Fruit fly (Drosophila melanogaster) whole organism, embryonic: ENCODE measurements around the gene CG15034.

Source experiments
- Aef1 ChIP-seq: fragments of 200-800 bp; sonication (Bioruptor generic); IDR thresholded peaks from 3 replicates; pipeline ENCODE4 v1.3.6; 2022; ENCODE audit warnings: missing biosample characterization, missing genetic modification characterization
- Antp ChIP-seq: fragments of 200-800 bp; sonication (Bioruptor generic); optimal IDR thresholded peaks from 3 replicates; lab custom pipeline; 2016; ENCODE audit warnings: missing biosample characterization, missing genetic modification characterization
- BEAF-32 ChIP-seq: fragments of 200-800 bp; sonication (Bioruptor generic); optimal IDR thresholded peaks from 3 replicates; lab custom pipeline; 2017; ENCODE audit warnings: missing biosample characterization, missing genetic modification characterization, mild to moderate bottlenecking, moderate library complexity, missing genetic modification reagents
- CG1024 ChIP-seq: fragments of 200-800 bp; sonication (Bioruptor generic); IDR thresholded peaks from 2 replicates; pipeline ENCODE4 v1.3.6; 2022; ENCODE audit warnings: missing biosample characterization, missing genetic modification characterization
- CG11696 ChIP-seq: fragments of 200-800 bp; sonication (Bioruptor generic); IDR thresholded peaks from 2 replicates; pipeline ENCODE4 v1.3.6; 2022; ENCODE audit warnings: missing biosample characterization, missing genetic modification characterization
- CG12155 ChIP-seq: fragments of 200-800 bp; sonication (Bioruptor generic); optimal IDR thresholded peaks from 3 replicates; lab custom pipeline; 2016; ENCODE audit warnings: missing biosample characterization, missing genetic modification characterization
- CG12219 ChIP-seq: fragments of 200-800 bp; sonication (Bioruptor generic); optimal IDR thresholded peaks from 3 replicates; lab custom pipeline; 2018; ENCODE audit warnings: missing biosample characterization, mild to moderate bottlenecking, missing genetic modification characterization
- CG12942 ChIP-seq: fragments of 200-800 bp; sonication (Bioruptor generic); optimal IDR thresholded peaks from 3 replicates; lab custom pipeline; 2016; ENCODE audit warnings: missing biosample characterization, missing genetic modification characterization
- CG13123 ChIP-seq: fragments of 200-800 bp; sonication (Bioruptor generic); optimal IDR thresholded peaks from 2 replicates; lab custom pipeline; 2016; ENCODE audit warnings: missing biosample characterization, missing genetic modification characterization
- CG14050 ChIP-seq: fragments of 200-800 bp; sonication (Bioruptor generic); IDR thresholded peaks from 3 replicates; pipeline ENCODE4 v1.3.6; 2022; ENCODE audit warnings: missing biosample characterization, missing genetic modification characterization
- CG15696 ChIP-seq: fragments of 200-800 bp; sonication (Bioruptor generic); optimal IDR thresholded peaks from 2 replicates; lab custom pipeline; 2019; ENCODE audit warnings: missing biosample characterization, mild to moderate bottlenecking, missing genetic modification characterization, moderate library complexity
- CG1602 ChIP-seq: fragments of 200-800 bp; sonication (Bioruptor generic); optimal IDR thresholded peaks from 3 replicates; lab custom pipeline; 2016; ENCODE audit warnings: missing biosample characterization, missing genetic modification characterization
- CG16813 ChIP-seq: fragments of 200-800 bp; sonication (Bioruptor generic); IDR thresholded peaks from 3 replicates; pipeline ENCODE4 v1.3.6; 2022; ENCODE audit warnings: missing biosample characterization, missing genetic modification characterization; ENCODE audit not compliant: partially characterized antibody
- CG17186 ChIP-seq: fragments of 200-800 bp; sonication (Bioruptor generic); optimal IDR thresholded peaks from 3 replicates; lab custom pipeline; 2017; ENCODE audit warnings: missing biosample characterization, missing genetic modification reagents, missing genetic modification characterization
- CG17802 ChIP-seq: fragments of 200-800 bp; sonication (Bioruptor generic); optimal IDR thresholded peaks from 2 replicates; lab custom pipeline; 2018; ENCODE audit warnings: missing biosample characterization, mild to moderate bottlenecking, missing genetic modification characterization, moderate library complexity
- CG2120 ChIP-seq: fragments of 200-800 bp; sonication (Bioruptor generic); optimal IDR thresholded peaks from 3 replicates; lab custom pipeline; 2016; ENCODE audit warnings: missing biosample characterization, missing genetic modification characterization
- CG3995 ChIP-seq: fragments of 200-800 bp; sonication (Bioruptor generic); optimal IDR thresholded peaks from 3 replicates; lab custom pipeline; 2016; ENCODE audit warnings: missing biosample characterization, missing genetic modification characterization
- CG5180 ChIP-seq: fragments of 200-800 bp; sonication (Bioruptor generic); optimal IDR thresholded peaks from 3 replicates; lab custom pipeline; 2017; ENCODE audit warnings: missing biosample characterization, missing genetic modification characterization, mild to moderate bottlenecking, moderate library complexity, missing genetic modification reagents
- CG6689 ChIP-seq: fragments of 200-800 bp; sonication (Bioruptor generic); IDR thresholded peaks from 2 replicates; pipeline ENCODE4 v1.3.6; 2022; ENCODE audit warnings: missing biosample characterization, missing genetic modification characterization
- CG7357 ChIP-seq: fragments of 200-800 bp; sonication (Bioruptor generic); IDR thresholded peaks from 3 replicates; pipeline ENCODE4 v1.3.6; 2022; ENCODE audit warnings: missing biosample characterization, missing genetic modification characterization
- CG7372 ChIP-seq: fragments of 200-800 bp; sonication (Bioruptor generic); IDR thresholded peaks from 2 replicates; pipeline ENCODE4 v1.3.6; 2022; ENCODE audit warnings: missing biosample characterization, missing genetic modification characterization
- CG7786 ChIP-seq: fragments of 200-800 bp; sonication (Bioruptor generic); optimal IDR thresholded peaks from 2 replicates; lab custom pipeline; 2016; ENCODE audit warnings: missing biosample characterization, missing genetic modification characterization
- CG8478 ChIP-seq: fragments of >200 bp; optimal IDR thresholded peaks from 2 replicates; lab custom pipeline; 2018
- CG8944 ChIP-seq: fragments of 200-800 bp; sonication (Bioruptor generic); optimal IDR thresholded peaks from 3 replicates; lab custom pipeline; 2016; ENCODE audit warnings: missing biosample characterization, missing genetic modification characterization
- CG9727 ChIP-seq: fragments of 200-800 bp; sonication (Bioruptor generic); optimal IDR thresholded peaks from 3 replicates; lab custom pipeline; 2017; ENCODE audit warnings: missing biosample characterization, mild to moderate bottlenecking, missing genetic modification characterization
- HHEX ChIP-seq: fragments of 200-800 bp; sonication (Bioruptor generic); optimal IDR thresholded peaks from 3 replicates; lab custom pipeline; 2017; ENCODE audit warnings: missing biosample characterization, mild to moderate bottlenecking, missing genetic modification characterization, missing genetic modification reagents
- Max ChIP-seq: fragments of 200-800 bp; sonication (Bioruptor generic); optimal IDR thresholded peaks from 2 replicates; lab custom pipeline; 2016; ENCODE audit warnings: missing biosample characterization, mild to moderate bottlenecking, missing genetic modification characterization
- Mes4 ChIP-seq: fragments of 200-800 bp; sonication (Bioruptor generic); optimal IDR thresholded peaks from 2 replicates; lab custom pipeline; 2016; ENCODE audit warnings: missing biosample characterization, missing genetic modification characterization
- Nf-YA ChIP-seq: fragments of 200-800 bp; sonication (Bioruptor generic); IDR thresholded peaks from 2 replicates; pipeline ENCODE4 v1.3.6; 2022; ENCODE audit warnings: missing biosample characterization, missing genetic modification characterization
- Oaz ChIP-seq: fragments of 200-800 bp; sonication (Bioruptor generic); IDR thresholded peaks from 2 replicates; pipeline ENCODE4 v1.3.6; 2022; ENCODE audit warnings: missing biosample characterization, missing genetic modification characterization
- Optix ChIP-seq: fragments of 200-800 bp; sonication (Bioruptor generic); IDR thresholded peaks from 3 replicates; pipeline ENCODE4 v1.3.6; 2022; ENCODE audit warnings: missing biosample characterization, missing genetic modification characterization
- PHDP ChIP-seq: fragments of 200-800 bp; sonication (Bioruptor generic); optimal IDR thresholded peaks from 3 replicates; lab custom pipeline; 2018; ENCODE audit warnings: missing biosample characterization, mild to moderate bottlenecking, missing genetic modification characterization, moderate library complexity
- Rfx ChIP-seq: fragments of 200-800 bp; sonication (Bioruptor generic); IDR thresholded peaks from 2 replicates; pipeline ENCODE4 v1.3.6; 2022; ENCODE audit warnings: missing biosample characterization, missing genetic modification characterization
- Sox102F ChIP-seq: fragments of 200-800 bp; sonication (Bioruptor generic); optimal IDR thresholded peaks from 2 replicates; lab custom pipeline; 2018; ENCODE audit warnings: missing biosample characterization, mild to moderate bottlenecking, missing genetic modification characterization, moderate library complexity
- Ssrp ChIP-seq: fragments of 200-800 bp; sonication (Bioruptor generic); optimal IDR thresholded peaks from 2 replicates; lab custom pipeline; 2018; ENCODE audit warnings: missing biosample characterization, mild to moderate bottlenecking, missing genetic modification characterization, moderate library complexity
- Taf1 ChIP-seq: fragments of 200-800 bp; sonication (Bioruptor generic); IDR thresholded peaks from 2 replicates; pipeline ENCODE4 v1.3.6; 2022; ENCODE audit warnings: missing biosample characterization, missing genetic modification characterization
- Vsx1 ChIP-seq: fragments of 200-800 bp; sonication (Bioruptor generic); optimal IDR thresholded peaks from 2 replicates; lab custom pipeline; 2017; ENCODE audit warnings: missing biosample characterization, mild to moderate bottlenecking, missing genetic modification characterization, missing genetic modification reagents
- ase ChIP-seq: fragments of 200-800 bp; sonication (Bioruptor generic); IDR thresholded peaks from 3 replicates; pipeline ENCODE4 v1.3.6; 2022; ENCODE audit warnings: missing biosample characterization, missing genetic modification characterization
- ash1 ChIP-seq: fragments of 200-800 bp; sonication (Bioruptor generic); optimal IDR thresholded peaks from 2 replicates; lab custom pipeline; 2018; ENCODE audit warnings: missing biosample characterization, mild to moderate bottlenecking, missing genetic modification characterization
- disco-r ChIP-seq: fragments of 200-800 bp; sonication (Bioruptor generic); optimal IDR thresholded peaks from 2 replicates; lab custom pipeline; 2016; ENCODE audit warnings: missing biosample characterization, missing genetic modification characterization
- fru ChIP-seq: fragments of >200 bp; optimal IDR thresholded peaks from 2 replicates; lab custom pipeline; 2017
- gfzf ChIP-seq: fragments of 200-800 bp; sonication (Bioruptor generic); optimal IDR thresholded peaks from 2 replicates; lab custom pipeline; 2016; ENCODE audit warnings: missing biosample characterization, mild to moderate bottlenecking, missing genetic modification characterization, moderate library complexity
- gsb ChIP-seq: fragments of 200-800 bp; sonication (Bioruptor generic); IDR thresholded peaks from 2 replicates; pipeline ENCODE4 v1.3.6; 2022; ENCODE audit warnings: missing biosample characterization, missing genetic modification characterization
- gsb-n ChIP-seq: fragments of 200-800 bp; sonication (Bioruptor generic); optimal IDR thresholded peaks from 3 replicates; lab custom pipeline; 2018; ENCODE audit warnings: missing biosample characterization, mild to moderate bottlenecking, missing genetic modification characterization
- lab ChIP-seq: fragments of 200-800 bp; sonication (Bioruptor generic); optimal IDR thresholded peaks from 3 replicates; lab custom pipeline; 2017; ENCODE audit warnings: missing biosample characterization, missing genetic modification characterization, mild to moderate bottlenecking, moderate library complexity, missing genetic modification reagents
- mirr ChIP-seq: fragments of 200-800 bp; sonication (Bioruptor generic); optimal IDR thresholded peaks from 3 replicates; lab custom pipeline; 2018; ENCODE audit warnings: missing biosample characterization, mild to moderate bottlenecking, missing genetic modification characterization
- prd ChIP-seq, 3 experiments: fragments of >200 bp in 2 of 3; fragments of 200-800 bp in 1 of 3; sonication (Bioruptor generic) in 1 of 3; optimal IDR thresholded peaks in 2 of 3; IDR thresholded peaks in 1 of 3; 2 replicates in 2 of 3; 3 replicates in 1 of 3; pipeline versions ENCODE4 v1.3.6 to Lab custom; 2017 to 2022; ENCODE audit warnings: missing biosample characterization in 1 of 3, missing genetic modification characterization in 1 of 3
- psq ChIP-seq: fragments of 200-800 bp; sonication (Bioruptor generic); optimal IDR thresholded peaks from 2 replicates; lab custom pipeline; 2017; ENCODE audit warnings: missing biosample characterization, missing genetic modification characterization
- sisA ChIP-seq: fragments of 200-800 bp; sonication (Bioruptor generic); IDR thresholded peaks from 2 replicates; pipeline ENCODE4 v1.3.6; 2022; ENCODE audit warnings: missing biosample characterization, missing genetic modification characterization
- ssp ChIP-seq: fragments of 200-800 bp; sonication (Bioruptor generic); IDR thresholded peaks from 2 replicates; pipeline ENCODE4 v1.3.6; 2022; ENCODE audit warnings: missing biosample characterization, missing genetic modification characterization
- vvl ChIP-seq: fragments of 200-800 bp; sonication (Bioruptor generic); IDR thresholded peaks from 2 replicates; pipeline ENCODE4 v1.3.6; 2022; ENCODE audit warnings: missing biosample characterization, missing genetic modification characterization

CG15034 gene

DNA sequence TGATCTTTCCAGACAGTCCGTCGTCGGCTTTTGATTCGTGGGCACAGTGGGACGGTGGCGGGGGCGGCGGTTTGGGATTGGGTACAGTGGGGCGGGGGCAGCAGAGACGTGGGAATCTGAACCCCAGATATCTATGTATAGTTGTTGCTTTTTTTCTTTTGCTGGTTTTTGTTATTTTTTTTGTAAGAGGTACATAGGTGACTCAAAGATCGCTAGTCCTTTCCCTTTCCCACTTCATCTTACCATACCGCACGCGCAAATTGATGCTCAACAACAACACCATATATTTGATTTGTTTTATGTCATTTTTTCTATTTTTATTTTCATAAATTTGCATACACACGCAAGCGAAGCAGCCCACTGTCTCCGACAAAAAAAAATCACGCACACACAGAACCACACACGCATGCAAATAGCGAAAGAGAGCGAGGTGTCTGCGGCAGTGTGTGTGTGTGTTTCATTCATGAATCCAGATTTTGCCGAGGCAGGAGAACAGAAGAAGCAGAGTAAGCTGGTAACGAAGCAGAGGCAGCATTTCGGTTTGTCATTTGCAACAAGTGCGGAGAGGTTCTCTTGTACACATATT, 41.5 kb downstream of the CG15034 start (continued):
- TF ChIP-seq CG8944 (GFP tag; lab: Kevin White, UChicago) (peak; percentile 16), PHDP (tag; lab: Kevin White, UChicago) (peak; percentile 43), prd (optimal IDR thresholded peaks at IDR 0.05; lab: Kevin White, UChicago) (no peak), prd (GFP tag; IDR thresholded peaks at IDR 0.05; lab: Robert Waterston, UW) (peak; percentile 69), CG12219 (GFP tag; lab: Kevin White, UChicago) (peak; percentile 18), Taf1 (GFP tag; lab: Robert Waterston, UW) (no peak), CG7372 (GFP tag; lab: Robert Waterston, UW) (0 out of 2 replicates have a peak, but pooled peaks have one; percentile 12), psq (GFP tag; lab: Kevin White, UChicago) (no peak), CG6689 (GFP tag; lab: Robert Waterston, UW) (peak; percentile 63; the same call in 1 of the 2 replicates), CG12155 (peak; percentile 35), ase (peak; percentile 53; the same call in 1 of the 3 replicates), Max (no peak), HHEX (GFP tag; lab: Kevin White, UChicago) (peak; percentile 46), CG17802 (tag; lab: Kevin White, UChicago) (peak; percentile 26), CG1602 (GFP tag; lab: Kevin White, UChicago) (peak; percentile 38), CG7357 (GFP tag; lab: Robert Waterston, UW) (0 out of 3 replicates have a peak, but pooled peaks have one; percentile 39), lab (peak; percentile 49), CG11696 (GFP tag; lab: Robert Waterston, UW) (no peak), Nf-YA (GFP tag; lab: Robert Waterston, UW) (no peak), ssp (GFP tag; lab: Robert Waterston, UW) (peak; percentile 28; the same call in 1 of the 2 replicates), vvl (peak; percentile 79), sisA (GFP tag; lab: Robert Waterston, UW) (peak; percentile 40), Vsx1 (GFP tag; lab: Kevin White, UChicago) (peak; percentile 4), CG16813 (no peak), ash1 (GFP tag; lab: Kevin White, UChicago) (no peak), mirr (no peak), BEAF-32 (GFP tag; lab: Kevin White, UChicago) (no peak), CG9727 (peak; percentile 72), Ssrp (peak; percentile 73), CG14050 (GFP tag; lab: Robert Waterston, UW) (peak; percentile 12; the same call in 1 of the 3 replicates), Mes4 (GFP tag; lab: Kevin White, UChicago) (no peak), Oaz (GFP tag; lab: Robert Waterston, UW) (no peak), CG5180 (GFP tag; lab: Kevin White, UChicago) (no peak), Antp (GFP tag; lab: Kevin White, UChicago) (peak; percentile 17), Aef1 (peak; percentile 38), gfzf (GFP tag; lab: Kevin White, UChicago) (no peak), CG3995 (GFP tag; lab: Kevin White, UChicago) (no peak), Optix (GFP tag; lab: Robert Waterston, UW) (peak; percentile 58; the same call in 1 of the 3 replicates), Sox102F (GFP tag; lab: Kevin White, UChicago) (peak; percentile 54), gsb (GFP tag; lab: Robert Waterston, UW) (no peak), CG2120 (peak; percentile 37), CG1024 (GFP tag; lab: Robert Waterston, UW) (no peak), Rfx (GFP tag; lab: Robert Waterston, UW) (peak; percentile 24; the same call in 1 of the 2 replicates), fru (lab: Kevin White, UChicago) (no peak), CG13123 (GFP tag; lab: Kevin White, UChicago) (no peak), CG17186 (GFP tag; lab: Kevin White, UChicago) (no peak), CG8478 (lab: Kevin White, UChicago) (no peak), disco-r (GFP tag; lab: Kevin White, UChicago) (no peak), CG7786 (GFP tag; lab: Kevin White, UChicago) (no peak), gsb-n (peak; percentile 8), CG12942 (GFP tag; lab: Kevin White, UChicago) (no peak), CG15696 (peak; percentile 43)
